Worm (Caenorhabditis elegans) whole organism, L2 larva: ENCODE data around the gene T04A8.13.

Experiments used
- C34F6.9 ChIP-seq: fragments of 150-350 bp; optimal IDR thresholded peaks from 2 replicates; lab custom pipeline; 2014; ENCODE audit warnings: missing biosample characterization, missing genetic modification characterization
- F13H6.1 ChIP-seq: sonication (generic microtip); optimal IDR thresholded peaks from 2 replicates; lab custom pipeline; 2016; ENCODE audit warnings: missing genetic modification characterization, missing compliant biosample characterization
- R02D3.7 ChIP-seq: fragments of 150-350 bp; optimal IDR thresholded peaks from 2 replicates; lab custom pipeline; 2014; ENCODE audit warnings: missing biosample characterization, missing genetic modification characterization
- Y55F3AM.14 ChIP-seq: fragments of 200-800 bp; sonication (Bioruptor generic); optimal IDR thresholded peaks from 2 replicates; lab custom pipeline; 2018; ENCODE audit warnings: mild to moderate bottlenecking, missing genetic modification characterization, missing compliant biosample characterization
- ZK546.5 ChIP-seq: sonication (generic microtip); optimal IDR thresholded peaks from 2 replicates; lab custom pipeline; 2017; ENCODE audit warnings: missing biosample characterization, missing genetic modification characterization
- alr-1 ChIP-seq: fragments of 150-350 bp; optimal IDR thresholded peaks from 2 replicates; lab custom pipeline; 2014; ENCODE audit warnings: missing biosample characterization, missing genetic modification characterization
- aly-2 ChIP-seq: fragments of 150-350 bp; optimal IDR thresholded peaks from 2 replicates; lab custom pipeline; 2014; ENCODE audit warnings: missing biosample characterization, missing genetic modification characterization
- ama-1 ChIP-seq: fragments of 150-350 bp; optimal IDR thresholded peaks from 2 replicates; lab custom pipeline; 2018; ENCODE audit warnings: inconsistent platforms
- blmp-1 ChIP-seq: sonication (generic microtip); optimal IDR thresholded peaks from 2 replicates; lab custom pipeline; 2017; ENCODE audit warnings: missing genetic modification characterization, mild to moderate bottlenecking, missing compliant biosample characterization, antibody characterized with exemption, moderate library complexity; ENCODE audit not compliant: insufficient read depth
- ceh-16 ChIP-seq: fragments of 150-350 bp; optimal IDR thresholded peaks from 2 replicates; lab custom pipeline; 2014; ENCODE audit warnings: missing biosample characterization, missing genetic modification characterization
- ceh-82 ChIP-seq: fragments of 150-350 bp; optimal IDR thresholded peaks from 2 replicates; lab custom pipeline; 2014; ENCODE audit warnings: missing biosample characterization, missing genetic modification characterization
- crh-2 ChIP-seq: sonication (generic microtip); optimal IDR thresholded peaks from 2 replicates; lab custom pipeline; 2017; ENCODE audit warnings: missing biosample characterization, missing genetic modification characterization
- dmd-4 ChIP-seq: sonication (generic microtip); optimal IDR thresholded peaks from 2 replicates; lab custom pipeline; 2017; ENCODE audit warnings: missing biosample characterization, missing genetic modification characterization
- egl-27 ChIP-seq: sonication (generic microtip); optimal IDR thresholded peaks from 3 replicates; lab custom pipeline; 2017; ENCODE audit warnings: missing biosample characterization, missing genetic modification reagents, missing genetic modification characterization
- elt-1 ChIP-seq: fragments of 150-350 bp; optimal IDR thresholded peaks from 2 replicates; lab custom pipeline; 2014; ENCODE audit warnings: missing biosample characterization, missing genetic modification characterization
- elt-3 ChIP-seq: sonication (generic microtip); optimal IDR thresholded peaks from 2 replicates; lab custom pipeline; 2017; ENCODE audit warnings: missing biosample characterization, missing genetic modification characterization
- fos-1 ChIP-seq: fragments of 150-350 bp; optimal IDR thresholded peaks from 2 replicates; lab custom pipeline; 2014; ENCODE audit warnings: missing biosample characterization, missing genetic modification characterization
- gmeb-1 ChIP-seq: fragments of 150-350 bp; optimal IDR thresholded peaks from 2 replicates; lab custom pipeline; 2014; ENCODE audit warnings: missing biosample characterization, missing genetic modification characterization
- lin-11 ChIP-seq: fragments of 150-350 bp; sonication (generic microtip); optimal IDR thresholded peaks from 2 replicates; lab custom pipeline; 2014; ENCODE audit warnings: missing biosample characterization, missing genetic modification characterization, inconsistent platforms, mixed read lengths
- lin-13 ChIP-seq: fragments of 150-350 bp; optimal IDR thresholded peaks from 2 replicates; lab custom pipeline; 2014; ENCODE audit warnings: missing biosample characterization, missing genetic modification reagents, missing genetic modification characterization
- lin-39 ChIP-seq: fragments of 150-350 bp; optimal IDR thresholded peaks from 2 replicates; lab custom pipeline; 2014; ENCODE audit warnings: missing biosample characterization, missing genetic modification reagents, missing genetic modification characterization
- lsy-2 ChIP-seq, 2 experiments: fragments of 150-350 bp in 1 of 2; sonication (generic microtip) in 1 of 2; optimal IDR thresholded peaks; 2 replicates each; lab custom pipeline; 2014 to 2017; ENCODE audit warnings: missing biosample characterization in 2 of 2, missing genetic modification characterization in 2 of 2
- mab-5 ChIP-seq: fragments of 150-350 bp; optimal IDR thresholded peaks from 2 replicates; lab custom pipeline; 2014; ENCODE audit warnings: missing biosample characterization, missing genetic modification characterization
- mbf-1 ChIP-seq: sonication (generic microtip); optimal IDR thresholded peaks from 2 replicates; lab custom pipeline; 2017; ENCODE audit warnings: missing biosample characterization, missing genetic modification characterization
- mdl-1 ChIP-seq, 2 experiments: fragments of 150-350 bp in 1 of 2; sonication (generic microtip) in 1 of 2; optimal IDR thresholded peaks; 2 replicates each; lab custom pipeline; 2017; ENCODE audit warnings: missing biosample characterization in 2 of 2, missing genetic modification characterization in 2 of 2
- nhr-11 ChIP-seq: fragments of 150-350 bp; optimal IDR thresholded peaks from 2 replicates; lab custom pipeline; 2014; ENCODE audit warnings: missing biosample characterization, missing genetic modification characterization
- nhr-12 ChIP-seq: fragments of 150-350 bp; optimal IDR thresholded peaks from 2 replicates; lab custom pipeline; 2014; ENCODE audit warnings: missing biosample characterization, missing genetic modification characterization
- nhr-129 ChIP-seq: fragments of 150-350 bp; optimal IDR thresholded peaks from 2 replicates; lab custom pipeline; 2014; ENCODE audit warnings: missing biosample characterization, missing genetic modification characterization
- nhr-21 ChIP-seq: fragments of 150-350 bp; optimal IDR thresholded peaks from 2 replicates; lab custom pipeline; 2014; ENCODE audit warnings: missing biosample characterization, missing genetic modification characterization
- nhr-23 ChIP-seq: fragments of 150-350 bp; optimal IDR thresholded peaks from 2 replicates; lab custom pipeline; 2014; ENCODE audit warnings: missing biosample characterization, missing genetic modification reagents, missing genetic modification characterization
- nhr-25 ChIP-seq: fragments of 150-350 bp; sonication (generic microtip); optimal IDR thresholded peaks from 3 replicates; lab custom pipeline; 2014; ENCODE audit warnings: missing biosample characterization, missing genetic modification characterization
- nhr-6 ChIP-seq: fragments of 150-350 bp; optimal IDR thresholded peaks from 2 replicates; lab custom pipeline; 2014; ENCODE audit warnings: missing biosample characterization, missing genetic modification characterization
- nhr-77 ChIP-seq: fragments of 150-350 bp; optimal IDR thresholded peaks from 2 replicates; lab custom pipeline; 2014; ENCODE audit warnings: missing biosample characterization, missing genetic modification characterization
- peb-1 ChIP-seq: fragments of 150-350 bp; optimal IDR thresholded peaks from 2 replicates; lab custom pipeline; 2014; ENCODE audit warnings: missing biosample characterization, missing genetic modification characterization
- sem-4 ChIP-seq: fragments of 150-350 bp; optimal IDR thresholded peaks from 2 replicates; lab custom pipeline; 2014; ENCODE audit warnings: missing biosample characterization, missing genetic modification reagents, missing genetic modification characterization
- skn-1 ChIP-seq: sonication (generic microtip); optimal IDR thresholded peaks from 2 replicates; lab custom pipeline; 2017; ENCODE audit warnings: missing biosample characterization, missing genetic modification characterization
- sma-3 ChIP-seq: sonication (generic microtip); optimal IDR thresholded peaks from 2 replicates; lab custom pipeline; 2016; ENCODE audit warnings: missing genetic modification reagents, missing genetic modification characterization, missing compliant biosample characterization
- sma-9 ChIP-seq, 2 experiments: fragments of 150-350 bp in 1 of 2; sonication (generic microtip) in 1 of 2; optimal IDR thresholded peaks; 2 replicates each; lab custom pipeline; 2014 to 2016; ENCODE audit warnings: missing genetic modification characterization in 2 of 2, mild to moderate bottlenecking in 1 of 2, missing biosample characterization in 1 of 2, missing compliant biosample characterization in 1 of 2, missing genetic modification reagents in 1 of 2, moderate library complexity in 1 of 2
- snpc-4 ChIP-seq: fragments of 150-350 bp; optimal IDR thresholded peaks from 2 replicates; lab custom pipeline; 2014; ENCODE audit warnings: missing biosample characterization, missing genetic modification characterization
- unc-39 ChIP-seq: fragments of 150-350 bp; optimal IDR thresholded peaks from 2 replicates; lab custom pipeline; 2014; ENCODE audit warnings: missing biosample characterization, missing genetic modification characterization
- unc-55 ChIP-seq: fragments of 150-350 bp; sonication (generic microtip); optimal IDR thresholded peaks from 3 replicates; lab custom pipeline; 2014; ENCODE audit warnings: missing biosample characterization, missing genetic modification reagents, missing genetic modification characterization
- unc-62 ChIP-seq: fragments of 150-350 bp; optimal IDR thresholded peaks from 2 replicates; lab custom pipeline; 2014; ENCODE audit warnings: missing biosample characterization, missing genetic modification reagents, missing genetic modification characterization
- zag-1 ChIP-seq: fragments of 150-350 bp; optimal IDR thresholded peaks from 2 replicates; lab custom pipeline; 2014; ENCODE audit warnings: missing biosample characterization, missing genetic modification characterization
- ztf-1 ChIP-seq: fragments of 200-800 bp; sonication (Bioruptor generic); conservative IDR thresholded peaks from 2 replicates; pipeline ENCODE4 v1.3.6; 2022; ENCODE audit warnings: missing genetic modification characterization, missing compliant biosample characterization
- ztf-11 ChIP-seq: sonication (generic microtip); optimal IDR thresholded peaks from 2 replicates; lab custom pipeline; 2017; ENCODE audit warnings: missing biosample characterization, missing genetic modification characterization
- ztf-4 ChIP-seq: fragments of 150-350 bp; optimal IDR thresholded peaks from 2 replicates; lab custom pipeline; 2014; ENCODE audit warnings: missing biosample characterization, missing genetic modification characterization

The T04A8.13 gene

ce11 chrIII:4720620-4721227 is 13.9 kb downstream of the T04A8.13 start, which contains the start of gene emb-5:
emb-5 (minus strand) TSS chrIII:4720670.
- TF ChIP-seq unc-55 (GFP tag; lab: Kevin White, UChicago) (peak; percentile 83), crh-2 (tag; lab: Kevin White, UChicago) (peak; percentile 65), gmeb-1 (peak; percentile 95), nhr-129 (peak; percentile 71), unc-62 (GFP tag; lab: Kevin White, UChicago) (no peak), nhr-11 (no peak), sem-4 (tag; lab: Kevin White, UChicago) (no peak), lsy-2 (tag; optimal IDR thresholded peaks at IDR 0.05; lab: Kevin White, UChicago) (peak; percentile 56 to 81), sma-3 (GFP tag; lab: Kevin White, UChicago) (peak; percentile 45), sma-9 (GFP tag; optimal IDR thresholded peaks at IDR 0.05; lab: Kevin White, UChicago) (peak; percentile 69), sma-9 (tag; optimal IDR thresholded peaks at IDR 0.05; lab: Kevin White, UChicago) (no peak), F13H6.1 (tag; lab: Kevin White, UChicago) (no peak), elt-3 (tag; lab: Kevin White, UChicago) (no peak), unc-39 (no peak), C34F6.9 (tag; lab: Kevin White, UChicago) (peak; percentile 62), mab-5 (tag; lab: Kevin White, UChicago) (peak; percentile 75), aly-2 (tag; lab: Kevin White, UChicago) (no peak), egl-27 (tag; lab: Kevin White, UChicago) (peak; percentile 9), lin-13 (no peak), nhr-77 (tag; lab: Kevin White, UChicago) (no peak), Y55F3AM.14 (GFP tag; lab: Kevin White, UChicago) (no peak), peb-1 (tag; lab: Kevin White, UChicago) (no peak), lin-11 (tag; lab: Kevin White, UChicago) (peak; percentile 32), fos-1 (tag; lab: Kevin White, UChicago) (peak; percentile 1), nhr-21 (tag; lab: Kevin White, UChicago) (peak; percentile 6)

ce11 chrIII:4721750-4722149 is 15.0 kb downstream of the T04A8.13 start, which contains the start of gene acy-1:
acy-1 (plus strand) TSS chrIII:4722095.
- TF ChIP-seq elt-3 (tag; lab: Kevin White, UChicago) (no peak), zag-1 (peak; percentile 77), ztf-11 (tag; lab: Kevin White, UChicago) (no peak), ama-1 (lab: Kevin White, UChicago) (no peak), alr-1 (no peak), fos-1 (tag; lab: Kevin White, UChicago) (peak; percentile 57), mab-5 (tag; lab: Kevin White, UChicago) (peak; percentile 88), lin-39 (no peak), nhr-25 (no peak), mdl-1 (tag; optimal IDR thresholded peaks at IDR 0.05; lab: Kevin White, UChicago) (peak in 1 of 2 experiments; percentile 34), ceh-82 (tag; lab: Kevin White, UChicago) (no peak), lin-13 (peak; percentile 81), snpc-4 (no peak), elt-1 (tag; lab: Kevin White, UChicago) (no peak), skn-1 (no peak), Y55F3AM.14 (GFP tag; lab: Kevin White, UChicago) (peak; percentile 27), aly-2 (tag; lab: Kevin White, UChicago) (no peak), unc-55 (GFP tag; lab: Kevin White, UChicago) (peak; percentile 95), nhr-11 (no peak), nhr-23 (tag; lab: Kevin White, UChicago) (no peak), C34F6.9 (tag; lab: Kevin White, UChicago) (peak; percentile 95), nhr-77 (tag; lab: Kevin White, UChicago) (no peak), gmeb-1 (peak; percentile 17), peb-1 (tag; lab: Kevin White, UChicago) (no peak), crh-2 (tag; lab: Kevin White, UChicago) (peak; percentile 79), ceh-16 (no peak), mbf-1 (tag; lab: Kevin White, UChicago) (no peak), dmd-4 (tag; lab: Kevin White, UChicago) (no peak), blmp-1 (tag; lab: Kevin White, UChicago) (no peak), egl-27 (tag; lab: Kevin White, UChicago) (peak; percentile 47), sma-3 (GFP tag; lab: Kevin White, UChicago) (no peak), R02D3.7 (no peak), sem-4 (tag; lab: Kevin White, UChicago) (peak; percentile 81), sma-9 (GFP tag; optimal IDR thresholded peaks at IDR 0.05; lab: Kevin White, UChicago) (peak; percentile 67), sma-9 (tag; optimal IDR thresholded peaks at IDR 0.05; lab: Kevin White, UChicago) (no peak), F13H6.1 (tag; lab: Kevin White, UChicago) (peak; percentile 89), unc-62 (GFP tag; lab: Kevin White, UChicago) (no peak), ztf-4 (peak; percentile 56), lsy-2 (tag; optimal IDR thresholded peaks at IDR 0.05; lab: Kevin White, UChicago) (peak; percentile 64 to 87), nhr-129 (peak; percentile 84), nhr-21 (tag; lab: Kevin White, UChicago) (no peak), nhr-12 (no peak), ztf-1 (GFP tag; lab: Robert Waterston, UW) (no peak), lin-11 (tag; lab: Kevin White, UChicago) (peak; percentile 67), ZK546.5 (tag; lab: Kevin White, UChicago) (no peak), nhr-6 (peak; percentile 45), unc-39 (no peak)
